Fruit fly (Drosophila melanogaster): ENCODE data around the gene RtcB.

- no peak for TF ChIP-seq CTCF (optimal IDR thresholded peaks at IDR 0.05)
- TF ChIP-seq CG8478 (optimal IDR thresholded peaks at IDR 0.05) = no peak
Observed at dm6 chr2L:19397617-19398316, 32.7 kb upstream of the RtcB start.
